Fruit fly (Drosophila melanogaster) whole organism, embryonic: Measurements from ENCODE around the gene CG4438.

Experiments
- CG11504 ChIP-seq: fragments of 200-800 bp; sonication (Bioruptor generic); optimal IDR thresholded peaks from 3 replicates; lab custom pipeline; 2019; ENCODE audit warnings: missing biosample characterization, mild to moderate bottlenecking, missing genetic modification characterization, moderate library complexity
- CG12104 ChIP-seq: fragments of 200-800 bp; sonication (Bioruptor generic); optimal IDR thresholded peaks from 3 replicates; lab custom pipeline; 2016; ENCODE audit warnings: missing biosample characterization, missing genetic modification characterization
- CG12391 ChIP-seq: fragments of 200-800 bp; sonication (Bioruptor generic); optimal IDR thresholded peaks from 3 replicates; lab custom pipeline; 2018; ENCODE audit warnings: missing biosample characterization, mild to moderate bottlenecking, missing genetic modification characterization, moderate library complexity
- CG13296 ChIP-seq: fragments of 200-800 bp; sonication (Bioruptor generic); optimal IDR thresholded peaks from 3 replicates; lab custom pipeline; 2018; ENCODE audit warnings: missing biosample characterization, mild to moderate bottlenecking, missing genetic modification characterization
- CG14014 ChIP-seq: fragments of 200-800 bp; sonication (Bioruptor generic); IDR thresholded peaks from 2 replicates; pipeline ENCODE4 v1.3.6; 2022; ENCODE audit warnings: missing biosample characterization, missing genetic modification characterization
- CG15269 ChIP-seq: fragments of 200-800 bp; sonication (Bioruptor generic); optimal IDR thresholded peaks from 2 replicates; lab custom pipeline; 2018; ENCODE audit warnings: missing biosample characterization, mild to moderate bottlenecking, missing genetic modification characterization, moderate library complexity
- CG1529 ChIP-seq: fragments of 200-800 bp; sonication (Bioruptor generic); optimal IDR thresholded peaks from 3 replicates; lab custom pipeline; 2018; ENCODE audit warnings: missing biosample characterization, missing genetic modification characterization
- CG15514 ChIP-seq: fragments of 200-800 bp; sonication (Bioruptor generic); optimal IDR thresholded peaks from 3 replicates; lab custom pipeline; 2017; ENCODE audit warnings: missing biosample characterization, missing genetic modification characterization, mild to moderate bottlenecking, moderate library complexity, missing genetic modification reagents
- CG16813 ChIP-seq: fragments of 200-800 bp; sonication (Bioruptor generic); IDR thresholded peaks from 3 replicates; pipeline ENCODE4 v1.3.6; 2022; ENCODE audit warnings: missing biosample characterization, missing genetic modification characterization; ENCODE audit not compliant: partially characterized antibody
- CG18011 ChIP-seq: fragments of 200-800 bp; sonication (Bioruptor generic); optimal IDR thresholded peaks from 2 replicates; lab custom pipeline; 2017; ENCODE audit warnings: missing biosample characterization, missing genetic modification characterization, mild to moderate bottlenecking, moderate library complexity, missing genotype
- CG30020 ChIP-seq: fragments of 200-800 bp; optimal IDR thresholded peaks from 2 replicates; lab custom pipeline; 2019; ENCODE audit warnings: missing biosample characterization, mild to moderate bottlenecking, missing genetic modification characterization, moderate library complexity
- CG30403 ChIP-seq: fragments of 200-800 bp; sonication (Bioruptor generic); optimal IDR thresholded peaks from 3 replicates; lab custom pipeline; 2016; ENCODE audit warnings: missing biosample characterization, missing genetic modification characterization
- CG31441 ChIP-seq: fragments of 200-800 bp; sonication (Bioruptor generic); IDR thresholded peaks from 2 replicates; pipeline ENCODE4 v1.3.6; 2022; ENCODE audit warnings: missing biosample characterization, missing genetic modification characterization
- CG32772 ChIP-seq: fragments of 200-800 bp; sonication (Bioruptor generic); IDR thresholded peaks from 2 replicates; pipeline ENCODE4 v1.3.6; 2022; ENCODE audit warnings: missing biosample characterization, missing genetic modification characterization
- CG3281 ChIP-seq: fragments of 200-800 bp; sonication (Bioruptor generic); optimal IDR thresholded peaks from 3 replicates; lab custom pipeline; 2017; ENCODE audit warnings: missing biosample characterization, mild to moderate bottlenecking, missing genetic modification characterization
- CG5245 ChIP-seq: fragments of 200-800 bp; sonication (Bioruptor generic); optimal IDR thresholded peaks from 3 replicates; lab custom pipeline; 2016; ENCODE audit warnings: missing biosample characterization, missing genetic modification characterization
- CG7271 ChIP-seq: fragments of 200-800 bp; sonication (Bioruptor generic); optimal IDR thresholded peaks from 2 replicates; lab custom pipeline; 2018; ENCODE audit warnings: missing biosample characterization, mild to moderate bottlenecking, missing genetic modification characterization, moderate library complexity
- CG9215 ChIP-seq: fragments of 200-800 bp; sonication (Bioruptor generic); IDR thresholded peaks from 2 replicates; pipeline ENCODE4 v1.3.6; 2022; ENCODE audit warnings: missing biosample characterization, missing genetic modification characterization
- E2f1 ChIP-seq: fragments of 200-800 bp; sonication (Bioruptor generic); IDR thresholded peaks from 2 replicates; pipeline ENCODE4 v1.3.6; 2022; ENCODE audit warnings: missing biosample characterization, missing genetic modification characterization
- Ets65A ChIP-seq: fragments of 200-800 bp; sonication (Bioruptor generic); peaks from one replicate; lab custom pipeline; 2016; ENCODE audit warnings: missing biosample characterization, missing genetic modification characterization
- Fer1 ChIP-seq: fragments of 200-800 bp; sonication (Bioruptor generic); optimal IDR thresholded peaks from 2 replicates; lab custom pipeline; 2017; ENCODE audit warnings: missing biosample characterization, mild to moderate bottlenecking, missing genetic modification characterization
- Hr51 ChIP-seq, 2 experiments: fragments of 200-800 bp; sonication (Bioruptor generic); optimal IDR thresholded peaks; 2 replicates in 1 of 2; 3 replicates in 1 of 2; lab custom pipeline; 2016 to 2018; ENCODE audit warnings: missing biosample characterization in 2 of 2, missing genetic modification characterization in 2 of 2, mild to moderate bottlenecking in 1 of 2, moderate library complexity in 1 of 2
- Meics ChIP-seq: fragments of 200-800 bp; sonication (Bioruptor generic); optimal IDR thresholded peaks from 2 replicates; lab custom pipeline; 2017; ENCODE audit warnings: missing biosample characterization, mild to moderate bottlenecking, missing genetic modification characterization
- Oli ChIP-seq: fragments of 200-800 bp; sonication (Bioruptor generic); optimal IDR thresholded peaks from 2 replicates; lab custom pipeline; 2018; ENCODE audit warnings: missing biosample characterization, mild to moderate bottlenecking, missing genetic modification characterization, moderate library complexity
- Ptx1 ChIP-seq: fragments of 200-800 bp; sonication (Bioruptor generic); IDR thresholded peaks from 2 replicates; pipeline ENCODE4 v1.3.6; 2022; ENCODE audit warnings: missing biosample characterization, missing genetic modification characterization
- TFAM ChIP-seq: fragments of 200-800 bp; sonication (Bioruptor generic); optimal IDR thresholded peaks from 2 replicates; lab custom pipeline; 2017; ENCODE audit warnings: missing biosample characterization, missing genetic modification characterization, inconsistent platforms
- Xbp1 ChIP-seq: fragments of 200-800 bp; sonication (Bioruptor generic); optimal IDR thresholded peaks from 3 replicates; lab custom pipeline; 2016; ENCODE audit warnings: missing biosample characterization, mild to moderate bottlenecking, missing genetic modification characterization
- abd-A ChIP-seq: fragments of 200-800 bp; sonication (Bioruptor generic); optimal IDR thresholded peaks from 3 replicates; lab custom pipeline; 2019; ENCODE audit warnings: missing biosample characterization, mild to moderate bottlenecking, missing genetic modification characterization, moderate library complexity
- ase ChIP-seq: fragments of 200-800 bp; sonication (Bioruptor generic); IDR thresholded peaks from 3 replicates; pipeline ENCODE4 v1.3.6; 2022; ENCODE audit warnings: missing biosample characterization, missing genetic modification characterization
- bcd ChIP-seq: fragments of 200-800 bp; sonication (Bioruptor generic); optimal IDR thresholded peaks from 2 replicates; lab custom pipeline; 2017; ENCODE audit warnings: missing biosample characterization, mild to moderate bottlenecking, missing genetic modification characterization
- caup ChIP-seq: fragments of 200-800 bp; sonication (Bioruptor generic); optimal IDR thresholded peaks from 3 replicates; lab custom pipeline; 2017; ENCODE audit warnings: missing biosample characterization, mild to moderate bottlenecking, missing genetic modification characterization, moderate library complexity; ENCODE audit not compliant: severe bottlenecking
- dmrt99B ChIP-seq: fragments of 200-800 bp; sonication (Bioruptor generic); optimal IDR thresholded peaks from 2 replicates; lab custom pipeline; 2018; ENCODE audit warnings: missing biosample characterization, mild to moderate bottlenecking, missing genetic modification characterization, moderate library complexity
- dpn ChIP-seq, 2 experiments: fragments of 200-800 bp; sonication (Bioruptor generic); optimal IDR thresholded peaks; 3 replicates each; lab custom pipeline; 2016; ENCODE audit warnings: missing biosample characterization in 2 of 2, missing genetic modification characterization in 2 of 2
- ewg ChIP-seq: fragments of 200-800 bp; sonication (Bioruptor generic); optimal IDR thresholded peaks from 3 replicates; lab custom pipeline; 2017; ENCODE audit warnings: mild to moderate bottlenecking, missing biosample characterization, missing genetic modification reagents, missing genetic modification characterization
- exex ChIP-seq: fragments of 200-800 bp; sonication (Bioruptor generic); optimal IDR thresholded peaks from 4 replicates; lab custom pipeline; 2018; ENCODE audit warnings: missing biosample characterization, mild to moderate bottlenecking, missing genetic modification characterization, moderate library complexity
- fd3F ChIP-seq: fragments of 200-800 bp; sonication (Bioruptor generic); optimal IDR thresholded peaks from 2 replicates; lab custom pipeline; 2018; ENCODE audit warnings: missing biosample characterization, mild to moderate bottlenecking, missing genetic modification characterization, moderate library complexity
- gcm2 ChIP-seq: fragments of 200-800 bp; sonication (Bioruptor generic); optimal IDR thresholded peaks from 2 replicates; lab custom pipeline; 2016; ENCODE audit warnings: missing biosample characterization, missing genetic modification characterization
- lab ChIP-seq: fragments of 200-800 bp; sonication (Bioruptor generic); optimal IDR thresholded peaks from 3 replicates; lab custom pipeline; 2017; ENCODE audit warnings: missing biosample characterization, missing genetic modification characterization, mild to moderate bottlenecking, moderate library complexity, missing genetic modification reagents
- p53 ChIP-seq: fragments of 200-800 bp; sonication (Bioruptor generic); optimal IDR thresholded peaks from 2 replicates; lab custom pipeline; 2016; ENCODE audit warnings: missing biosample characterization, missing genetic modification characterization
- row ChIP-seq: fragments of 200-800 bp; sonication (Bioruptor generic); IDR thresholded peaks from 3 replicates; pipeline ENCODE4 v1.3.6; 2022; ENCODE audit warnings: missing biosample characterization, missing genetic modification characterization
- salm ChIP-seq: fragments of 200-800 bp; sonication (Bioruptor generic); optimal IDR thresholded peaks from 2 replicates; lab custom pipeline; 2018; ENCODE audit warnings: missing biosample characterization, mild to moderate bottlenecking, missing genetic modification characterization
- scrt ChIP-seq: fragments of 200-800 bp; sonication (Bioruptor generic); optimal IDR thresholded peaks from 2 replicates; lab custom pipeline; 2018; ENCODE audit warnings: missing biosample characterization, mild to moderate bottlenecking, missing genetic modification characterization, moderate library complexity
- seq ChIP-seq: fragments of 200-800 bp; sonication (Bioruptor generic); IDR thresholded peaks from 2 replicates; pipeline ENCODE4 v1.3.6; 2022; ENCODE audit warnings: missing biosample characterization, missing genetic modification characterization
- slbo ChIP-seq: fragments of 200-800 bp; sonication (Bioruptor generic); IDR thresholded peaks from 2 replicates; pipeline ENCODE4 v1.3.6; 2022; ENCODE audit warnings: missing biosample characterization, missing genetic modification characterization
- tgo ChIP-seq: fragments of 200-800 bp; sonication (Bioruptor generic); IDR thresholded peaks from 3 replicates; pipeline ENCODE4 v1.3.6; 2022; ENCODE audit warnings: missing biosample characterization, missing genetic modification characterization
- tll ChIP-seq, 2 experiments: fragments of 200-800 bp in 1 of 2; fragments of >200 bp in 1 of 2; sonication (Bioruptor generic) in 1 of 2; optimal IDR thresholded peaks; 2 replicates each; lab custom pipeline; 2017 to 2019; ENCODE audit warnings: missing biosample characterization in 2 of 2, missing genetic modification characterization in 2 of 2, mild to moderate bottlenecking in 1 of 2, moderate library complexity in 1 of 2
- ttk ChIP-seq: fragments of 200-800 bp; sonication (Bioruptor generic); IDR thresholded peaks from 2 replicates; pipeline ENCODE4 v2.1.2; 2022; ENCODE audit warnings: missing biosample characterization, missing genetic modification characterization
- tup ChIP-seq: fragments of 200-800 bp; sonication (Bioruptor generic); optimal IDR thresholded peaks from 2 replicates; lab custom pipeline; 2016; ENCODE audit warnings: missing biosample characterization, mild to moderate bottlenecking, missing genetic modification characterization, moderate library complexity
- twi ChIP-seq: fragments of 200-800 bp; optimal IDR thresholded peaks from 2 replicates; lab custom pipeline; 2019; ENCODE audit warnings: missing biosample characterization, mild to moderate bottlenecking, missing genetic modification characterization, moderate library complexity

Gene CG4438

DNA sequence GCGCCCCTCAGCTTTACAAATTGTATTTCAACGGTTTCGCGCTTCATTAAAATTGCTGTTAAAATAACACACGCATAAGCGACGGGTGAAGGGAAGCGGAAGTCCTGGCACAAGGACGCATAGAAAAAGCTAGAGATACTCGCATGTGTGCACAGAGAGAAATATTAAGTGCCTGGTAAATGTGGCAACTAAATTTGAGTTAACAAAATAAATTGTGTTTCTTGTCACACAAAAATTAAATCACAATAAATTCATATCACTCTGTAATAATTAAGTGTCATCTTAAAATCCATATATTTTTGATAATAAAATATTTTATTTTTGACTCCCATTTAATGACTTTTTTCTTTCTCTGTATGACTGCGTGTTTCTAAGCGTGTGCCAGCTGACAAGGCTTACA is 2.4 kb upstream of the CG4438 start:
- no peak for TF ChIP-seq tll (GFP tag; optimal IDR thresholded peaks at IDR 0.05; lab: Kevin White, UChicago)
- peak; percentile 57 for TF ChIP-seq Fer1 (GFP tag; lab: Kevin White, UChicago)
- 0 out of 3 replicates have a peak, but pooled peaks have one; percentile 19 for TF ChIP-seq tgo (GFP tag; lab: Robert Waterston, UW)
- TF ChIP-seq TFAM (GFP tag; lab: Kevin White, UChicago): no peak
- TF ChIP-seq CG1529 (GFP tag; lab: Kevin White, UChicago): no peak
- TF ChIP-seq caup (GFP tag; lab: Kevin White, UChicago): peak; percentile 34
- TF ChIP-seq E2f1 (GFP tag; lab: Robert Waterston, UW): no peak
- peak; percentile 36 for TF ChIP-seq dmrt99B (tag; lab: Kevin White, UChicago)
- TF ChIP-seq ewg (GFP tag; lab: Kevin White, UChicago): no peak
- TF ChIP-seq fd3F (GFP tag; lab: Kevin White, UChicago): no peak
- no peak for TF ChIP-seq CG12391
- peak in 1 of 2 experiments; percentile 41 for TF ChIP-seq Hr51 (GFP tag; optimal IDR thresholded peaks at IDR 0.05; lab: Kevin White, UChicago)
- TF ChIP-seq CG30020 (tag; lab: Kevin White, UChicago): no peak
- no peak for TF ChIP-seq CG12104 (GFP tag; lab: Kevin White, UChicago)
- peak; percentile 57 for TF ChIP-seq Ets65A (GFP tag; lab: Kevin White, UChicago)
- no peak for TF ChIP-seq CG14014 (GFP tag; lab: Robert Waterston, UW)
- peak in 1 of 2 experiments; percentile 25 for TF ChIP-seq dpn (GFP tag; optimal IDR thresholded peaks at IDR 0.05; lab: Kevin White, UChicago)
- peak; percentile 65 for TF ChIP-seq row
- no peak for TF ChIP-seq gcm2 (GFP tag; lab: Kevin White, UChicago)
- TF ChIP-seq lab (GFP tag; lab: Kevin White, UChicago): peak; percentile 60
- TF ChIP-seq abd-A: peak; percentile 32
- TF ChIP-seq seq (GFP tag; lab: Robert Waterston, UW): no peak
- TF ChIP-seq CG30403 (GFP tag; lab: Kevin White, UChicago): peak; percentile 15
- TF ChIP-seq Oli (tag; lab: Kevin White, UChicago): peak; percentile 19
- peak; percentile 12 for TF ChIP-seq CG15514
- TF ChIP-seq CG3281: peak; percentile 28
- 0 out of 2 replicates have a peak, but pooled peaks have one; percentile 6 for TF ChIP-seq CG32772 (GFP tag; lab: Robert Waterston, UW)
- peak; percentile 15; the same call in 1 of the 2 replicates for TF ChIP-seq CG9215 (GFP tag; lab: Robert Waterston, UW)
- TF ChIP-seq ttk (GFP tag; lab: Robert Waterston, UW): 0 out of 2 replicates have a peak, but pooled peaks have one; percentile 17
- TF ChIP-seq CG16813 (GFP tag; lab: Robert Waterston, UW): no peak
- no peak for TF ChIP-seq p53 (GFP tag; lab: Kevin White, UChicago)
- no peak for TF ChIP-seq CG5245 (GFP tag; lab: Kevin White, UChicago)
- TF ChIP-seq CG11504 (tag; lab: Kevin White, UChicago): peak; percentile 45
- no peak for TF ChIP-seq CG18011 (GFP tag; lab: Kevin White, UChicago)
- peak; percentile 7 for TF ChIP-seq Xbp1 (GFP tag; lab: Kevin White, UChicago)
- TF ChIP-seq CG7271 (tag; lab: Kevin White, UChicago): no peak
- peak; percentile 26 for TF ChIP-seq bcd (GFP tag; lab: Kevin White, UChicago)
- peak; percentile 3 for TF ChIP-seq CG13296 (GFP tag; lab: Kevin White, UChicago)
- 0 out of 2 replicates have a peak, but pooled peaks have one; percentile 26 for TF ChIP-seq Ptx1 (GFP tag; lab: Robert Waterston, UW)
- 0 out of 2 replicates have a peak, but pooled peaks have one; percentile 29 for TF ChIP-seq CG31441 (GFP tag; lab: Robert Waterston, UW)
- TF ChIP-seq CG15269 (tag; lab: Kevin White, UChicago): peak; percentile 29
- TF ChIP-seq ase (GFP tag; lab: Robert Waterston, UW): no peak
- TF ChIP-seq scrt: peak; percentile 33
- peak; percentile 30 for TF ChIP-seq Meics (GFP tag; lab: Kevin White, UChicago)
- TF ChIP-seq twi: no peak
- no peak for TF ChIP-seq exex
- no peak for TF ChIP-seq tup (GFP tag; lab: Kevin White, UChicago)
- no peak for TF ChIP-seq salm (tag; lab: Kevin White, UChicago)
- TF ChIP-seq slbo (GFP tag; lab: Robert Waterston, UW): peak; percentile 42; the same call in 1 of the 2 replicates
